Worm (Caenorhabditis elegans) whole organism, L2 larva: ENCODE data around the gene C09B9.2.
"Not testable (repeated sequence)": the region's sequence is repeated elsewhere in the genome, so short reads cannot be mapped to it uniquely, and the experiment has no call there.

Experiments
- R02D3.7 ChIP-seq: fragments of 150-350 bp; optimal IDR thresholded peaks from 2 replicates; lab custom pipeline; 2014; ENCODE audit warnings: missing biosample characterization, missing genetic modification characterization
- Y55F3AM.14 ChIP-seq: fragments of 200-800 bp; sonication (Bioruptor generic); optimal IDR thresholded peaks from 2 replicates; lab custom pipeline; 2018; ENCODE audit warnings: mild to moderate bottlenecking, missing genetic modification characterization, missing compliant biosample characterization
- ZK546.5 ChIP-seq: sonication (generic microtip); optimal IDR thresholded peaks from 2 replicates; lab custom pipeline; 2017; ENCODE audit warnings: missing biosample characterization, missing genetic modification characterization
- alr-1 ChIP-seq: fragments of 150-350 bp; optimal IDR thresholded peaks from 2 replicates; lab custom pipeline; 2014; ENCODE audit warnings: missing biosample characterization, missing genetic modification characterization
- ama-1 ChIP-seq: fragments of 150-350 bp; optimal IDR thresholded peaks from 2 replicates; lab custom pipeline; 2018; ENCODE audit warnings: inconsistent platforms
- blmp-1 ChIP-seq: sonication (generic microtip); optimal IDR thresholded peaks from 2 replicates; lab custom pipeline; 2017; ENCODE audit warnings: missing genetic modification characterization, mild to moderate bottlenecking, missing compliant biosample characterization, antibody characterized with exemption, moderate library complexity; ENCODE audit not compliant: insufficient read depth
- ceh-82 ChIP-seq: fragments of 150-350 bp; optimal IDR thresholded peaks from 2 replicates; lab custom pipeline; 2014; ENCODE audit warnings: missing biosample characterization, missing genetic modification characterization
- elt-1 ChIP-seq: fragments of 150-350 bp; optimal IDR thresholded peaks from 2 replicates; lab custom pipeline; 2014; ENCODE audit warnings: missing biosample characterization, missing genetic modification characterization
- fos-1 ChIP-seq: fragments of 150-350 bp; optimal IDR thresholded peaks from 2 replicates; lab custom pipeline; 2014; ENCODE audit warnings: missing biosample characterization, missing genetic modification characterization
- lin-11 ChIP-seq: fragments of 150-350 bp; sonication (generic microtip); optimal IDR thresholded peaks from 2 replicates; lab custom pipeline; 2014; ENCODE audit warnings: missing biosample characterization, missing genetic modification characterization, inconsistent platforms, mixed read lengths
- lin-13 ChIP-seq: fragments of 150-350 bp; optimal IDR thresholded peaks from 2 replicates; lab custom pipeline; 2014; ENCODE audit warnings: missing biosample characterization, missing genetic modification reagents, missing genetic modification characterization
- lin-39 ChIP-seq: fragments of 150-350 bp; optimal IDR thresholded peaks from 2 replicates; lab custom pipeline; 2014; ENCODE audit warnings: missing biosample characterization, missing genetic modification reagents, missing genetic modification characterization
- lsy-2 ChIP-seq, 2 experiments: fragments of 150-350 bp in 1 of 2; sonication (generic microtip) in 1 of 2; optimal IDR thresholded peaks; 2 replicates each; lab custom pipeline; 2014 to 2017; ENCODE audit warnings: missing biosample characterization in 2 of 2, missing genetic modification characterization in 2 of 2
- mab-5 ChIP-seq: fragments of 150-350 bp; optimal IDR thresholded peaks from 2 replicates; lab custom pipeline; 2014; ENCODE audit warnings: missing biosample characterization, missing genetic modification characterization
- mbf-1 ChIP-seq: sonication (generic microtip); optimal IDR thresholded peaks from 2 replicates; lab custom pipeline; 2017; ENCODE audit warnings: missing biosample characterization, missing genetic modification characterization
- mdl-1 ChIP-seq, 2 experiments: fragments of 150-350 bp in 1 of 2; sonication (generic microtip) in 1 of 2; optimal IDR thresholded peaks; 2 replicates each; lab custom pipeline; 2017; ENCODE audit warnings: missing biosample characterization in 2 of 2, missing genetic modification characterization in 2 of 2
- nhr-11 ChIP-seq: fragments of 150-350 bp; optimal IDR thresholded peaks from 2 replicates; lab custom pipeline; 2014; ENCODE audit warnings: missing biosample characterization, missing genetic modification characterization
- nhr-12 ChIP-seq: fragments of 150-350 bp; optimal IDR thresholded peaks from 2 replicates; lab custom pipeline; 2014; ENCODE audit warnings: missing biosample characterization, missing genetic modification characterization
- nhr-129 ChIP-seq: fragments of 150-350 bp; optimal IDR thresholded peaks from 2 replicates; lab custom pipeline; 2014; ENCODE audit warnings: missing biosample characterization, missing genetic modification characterization
- nhr-21 ChIP-seq: fragments of 150-350 bp; optimal IDR thresholded peaks from 2 replicates; lab custom pipeline; 2014; ENCODE audit warnings: missing biosample characterization, missing genetic modification characterization
- nhr-23 ChIP-seq: fragments of 150-350 bp; optimal IDR thresholded peaks from 2 replicates; lab custom pipeline; 2014; ENCODE audit warnings: missing biosample characterization, missing genetic modification reagents, missing genetic modification characterization
- nhr-237 ChIP-seq: fragments of 150-350 bp; optimal IDR thresholded peaks from 2 replicates; lab custom pipeline; 2014; ENCODE audit warnings: missing biosample characterization, missing genetic modification characterization
- nhr-25 ChIP-seq: fragments of 150-350 bp; sonication (generic microtip); optimal IDR thresholded peaks from 3 replicates; lab custom pipeline; 2014; ENCODE audit warnings: missing biosample characterization, missing genetic modification characterization
- nhr-77 ChIP-seq: fragments of 150-350 bp; optimal IDR thresholded peaks from 2 replicates; lab custom pipeline; 2014; ENCODE audit warnings: missing biosample characterization, missing genetic modification characterization
- peb-1 ChIP-seq: fragments of 150-350 bp; optimal IDR thresholded peaks from 2 replicates; lab custom pipeline; 2014; ENCODE audit warnings: missing biosample characterization, missing genetic modification characterization
- sma-3 ChIP-seq: sonication (generic microtip); optimal IDR thresholded peaks from 2 replicates; lab custom pipeline; 2016; ENCODE audit warnings: missing genetic modification reagents, missing genetic modification characterization, missing compliant biosample characterization
- sma-9 ChIP-seq, 2 experiments: fragments of 150-350 bp in 1 of 2; sonication (generic microtip) in 1 of 2; optimal IDR thresholded peaks; 2 replicates each; lab custom pipeline; 2014 to 2016; ENCODE audit warnings: missing genetic modification characterization in 2 of 2, mild to moderate bottlenecking in 1 of 2, missing biosample characterization in 1 of 2, missing compliant biosample characterization in 1 of 2, missing genetic modification reagents in 1 of 2, moderate library complexity in 1 of 2
- snpc-4 ChIP-seq: fragments of 150-350 bp; optimal IDR thresholded peaks from 2 replicates; lab custom pipeline; 2014; ENCODE audit warnings: missing biosample characterization, missing genetic modification characterization
- unc-55 ChIP-seq: fragments of 150-350 bp; sonication (generic microtip); optimal IDR thresholded peaks from 3 replicates; lab custom pipeline; 2014; ENCODE audit warnings: missing biosample characterization, missing genetic modification reagents, missing genetic modification characterization
- unc-62 ChIP-seq: fragments of 150-350 bp; optimal IDR thresholded peaks from 2 replicates; lab custom pipeline; 2014; ENCODE audit warnings: missing biosample characterization, missing genetic modification reagents, missing genetic modification characterization
- zag-1 ChIP-seq: fragments of 150-350 bp; optimal IDR thresholded peaks from 2 replicates; lab custom pipeline; 2014; ENCODE audit warnings: missing biosample characterization, missing genetic modification characterization
- ztf-1 ChIP-seq: fragments of 200-800 bp; sonication (Bioruptor generic); conservative IDR thresholded peaks from 2 replicates; pipeline ENCODE4 v1.3.6; 2022; ENCODE audit warnings: missing genetic modification characterization, missing compliant biosample characterization
- ztf-11 ChIP-seq: sonication (generic microtip); optimal IDR thresholded peaks from 2 replicates; lab custom pipeline; 2017; ENCODE audit warnings: missing biosample characterization, missing genetic modification characterization
- ztf-4 ChIP-seq: fragments of 150-350 bp; optimal IDR thresholded peaks from 2 replicates; lab custom pipeline; 2014; ENCODE audit warnings: missing biosample characterization, missing genetic modification characterization

The C09B9.2 gene

DNA sequence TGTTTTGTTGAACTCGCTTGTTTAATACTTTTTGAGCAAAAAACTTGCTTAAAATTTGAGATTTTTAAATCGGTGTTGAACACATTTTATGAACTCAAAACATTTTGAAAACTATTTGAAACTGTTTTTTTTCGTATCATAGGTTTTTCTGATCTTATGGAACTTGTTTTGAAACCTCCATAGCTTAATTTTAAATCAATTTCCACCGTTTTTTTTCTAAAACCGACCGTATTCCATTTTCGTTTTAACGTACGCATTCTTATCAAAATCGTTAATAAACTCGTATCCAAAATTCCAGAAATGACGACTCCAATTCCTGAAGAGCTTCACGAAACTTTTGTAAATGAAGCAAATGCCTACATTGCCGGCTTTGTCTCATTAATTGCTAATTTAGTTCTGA is 20.7 kb upstream of the C09B9.2 start, which contains the start of gene srm-2:
Gene srm-2 (plus strand): TSS at position 301 of the 400 bp plus-strand sequence.
- TF ChIP-seq nhr-237 (tag; lab: Kevin White, UChicago) (no peak), ztf-11 (no peak), alr-1 (tag; lab: Kevin White, UChicago) (no peak), nhr-21 (tag; lab: Kevin White, UChicago) (no peak), nhr-77 (tag; lab: Kevin White, UChicago) (no peak), ama-1 (lab: Kevin White, UChicago) (no peak), unc-55 (GFP tag; lab: Kevin White, UChicago) (no peak), nhr-129 (tag; lab: Kevin White, UChicago) (no peak), lin-39 (tag; lab: Kevin White, UChicago) (no peak), snpc-4 (tag; lab: Kevin White, UChicago) (no peak)

DNA sequence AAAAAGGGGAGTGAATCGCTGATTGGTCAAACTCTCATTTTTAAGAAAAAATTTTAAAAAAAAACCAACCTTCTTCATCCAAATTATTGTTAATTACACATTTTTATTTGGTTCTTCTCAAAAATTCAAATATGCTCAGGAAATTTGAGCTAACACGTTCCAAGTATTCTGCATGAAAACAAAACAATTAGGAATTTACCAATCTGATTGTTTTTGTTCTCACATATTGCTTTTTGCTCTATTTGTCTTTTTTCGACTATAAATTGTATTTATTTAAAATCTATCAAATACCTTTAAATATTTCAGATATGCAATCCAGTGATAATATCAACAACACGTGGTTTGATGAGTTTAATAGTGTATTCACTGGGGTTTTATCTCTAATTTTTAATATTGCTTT is 16.9 kb upstream of the C09B9.2 start, which contains the start of gene srm-1:
Gene srm-1 (plus strand): TSS at position 301 of the 400 bp plus-strand sequence.
- TF ChIP-seq ama-1 (lab: Kevin White, UChicago) (no peak), sma-3 (no peak), peb-1 (tag; lab: Kevin White, UChicago) (no peak), alr-1 (tag; lab: Kevin White, UChicago) (no peak), lin-13 (GFP tag; lab: Kevin White, UChicago) (no peak), nhr-77 (tag; lab: Kevin White, UChicago) (no peak), fos-1 (tag; lab: Kevin White, UChicago) (no peak)

DNA sequence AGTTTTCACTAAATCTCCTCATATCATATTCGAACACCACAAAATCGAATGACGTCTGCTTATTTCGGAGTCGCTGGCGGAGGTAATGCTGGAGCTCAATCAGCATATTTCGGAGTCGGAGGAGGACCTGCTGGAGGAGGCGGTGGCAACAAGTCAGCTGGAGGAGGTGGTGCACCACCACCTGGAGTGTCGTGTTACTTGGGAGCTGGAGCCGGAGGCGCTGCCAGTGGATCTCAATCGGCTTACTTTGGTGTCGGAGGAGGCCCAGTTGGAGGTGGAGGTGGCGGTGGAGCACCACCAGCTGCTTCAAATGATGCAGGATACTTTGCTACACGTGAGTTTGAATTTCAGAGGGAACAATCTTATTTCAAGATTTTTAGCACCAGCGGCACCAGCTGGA is 12.6 kb upstream of the C09B9.2 start, which contains the start of gene ssq-4:
Gene ssq-4 (plus strand): TSS at position 19 of the 400 bp plus-strand sequence.
- TF ChIP-seq R02D3.7 (tag; lab: Kevin White, UChicago); sma-9 (GFP tag; optimal IDR thresholded peaks at IDR 0.05; lab: Kevin White, UChicago); sma-9 (tag; optimal IDR thresholded peaks at IDR 0.05; lab: Kevin White, UChicago); ztf-1: not testable (repeated sequence)
- TF ChIP-seq, all 48 proteins: peak for 0; not testable (repeated sequence) for 48

DNA sequence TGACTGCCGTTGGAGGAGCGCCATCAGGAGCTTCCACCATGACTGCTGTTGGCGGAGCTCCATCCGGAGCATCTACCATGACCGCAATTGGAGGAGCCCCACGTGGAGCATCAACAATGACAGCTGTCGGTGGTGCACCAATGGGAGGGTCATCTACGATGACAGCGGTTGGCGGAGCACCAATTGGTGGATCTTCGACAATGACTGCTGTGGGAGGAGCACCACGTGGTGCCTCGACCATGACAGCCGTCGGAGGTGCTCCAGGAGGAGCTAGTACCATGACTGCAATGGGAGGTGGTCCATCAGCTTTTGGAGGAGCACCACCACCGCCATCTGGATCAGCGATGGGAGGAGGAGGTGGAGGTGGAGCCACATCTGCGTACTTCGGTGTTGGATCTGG is 12.0 kb upstream of the C09B9.2 start, which contains the start of gene T28H11.7:
Gene T28H11.7 (minus strand): TSS at position 101 of the 400 bp plus-strand sequence.
- TF ChIP-seq sma-9 (GFP tag; optimal IDR thresholded peaks at IDR 0.05; lab: Kevin White, UChicago); sma-9 (tag; optimal IDR thresholded peaks at IDR 0.05; lab: Kevin White, UChicago); ztf-4 (tag; lab: Kevin White, UChicago); ama-1 (lab: Kevin White, UChicago): not testable (repeated sequence)
- TF ChIP-seq, all 48 proteins: peak for 0; not testable (repeated sequence) for 48

- TF ChIP-seq Y55F3AM.14 (GFP tag; lab: Kevin White, UChicago) (no peak), elt-1 (tag; lab: Kevin White, UChicago) (no peak), nhr-77 (tag; lab: Kevin White, UChicago) (no peak), zag-1 (tag; lab: Kevin White, UChicago) (no peak), ceh-82 (tag; lab: Kevin White, UChicago) (no peak), nhr-11 (tag; lab: Kevin White, UChicago) (no peak), ZK546.5 (tag; lab: Kevin White, UChicago) (no peak), ztf-4 (tag; lab: Kevin White, UChicago) (no peak), alr-1 (tag; lab: Kevin White, UChicago) (no peak)
These were observed 8.6 kb upstream of the C09B9.2 start, which contains the start of gene T28H11.8 for ce11 chrIV:5020533-5020932. Gene T28H11.8, minus strand, starts transcription at chrIV:5020633.

DNA sequence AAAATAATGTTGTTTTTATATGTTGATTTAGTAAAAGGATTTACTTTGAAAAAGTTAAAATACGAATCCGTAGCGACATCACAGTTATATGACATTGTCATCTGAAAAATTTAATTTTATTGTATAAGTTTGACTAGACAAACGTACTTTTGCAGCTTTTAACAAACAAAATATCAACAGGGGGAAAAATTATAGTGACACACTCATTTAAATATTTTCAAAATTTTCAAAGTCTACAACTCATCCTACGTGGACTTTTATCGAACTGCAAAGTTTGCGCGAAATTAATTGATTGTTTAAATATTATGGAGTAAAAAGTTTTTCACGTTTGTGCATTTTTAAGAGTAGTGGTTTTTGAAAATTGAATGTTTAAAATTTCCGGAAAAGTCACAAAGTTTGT is 3.4 kb upstream of the C09B9.2 start, which contains the start of gene C09B9.85:
Gene C09B9.85 (minus strand): TSS at position 101 of the 400 bp plus-strand sequence.
- TF ChIP-seq unc-62 (GFP tag; lab: Kevin White, UChicago): no peak
- TF ChIP-seq sma-3: no peak
- no peak for TF ChIP-seq nhr-12
- TF ChIP-seq unc-55 (GFP tag; lab: Kevin White, UChicago): no peak
- no peak for TF ChIP-seq ztf-11
- no peak for TF ChIP-seq nhr-23 (tag; lab: Kevin White, UChicago)
- no peak for TF ChIP-seq mab-5
- no peak for TF ChIP-seq mbf-1
- no peak for TF ChIP-seq R02D3.7 (tag; lab: Kevin White, UChicago)
- no peak for TF ChIP-seq nhr-25 (tag; lab: Kevin White, UChicago)
- TF ChIP-seq ztf-4 (tag; lab: Kevin White, UChicago): no peak
- TF ChIP-seq zag-1 (tag; lab: Kevin White, UChicago): no peak
- no peak for TF ChIP-seq nhr-21 (tag; lab: Kevin White, UChicago)
- no peak for TF ChIP-seq blmp-1 (tag; lab: Kevin White, UChicago)
- TF ChIP-seq lsy-2 (tag; optimal IDR thresholded peaks at IDR 0.05; lab: Kevin White, UChicago): no peak
- no peak for TF ChIP-seq mdl-1 (tag; optimal IDR thresholded peaks at IDR 0.05; lab: Kevin White, UChicago)
- no peak for TF ChIP-seq lin-11 (tag; lab: Kevin White, UChicago)
- no peak for TF ChIP-seq lin-13 (GFP tag; lab: Kevin White, UChicago)
- TF ChIP-seq sma-9 (GFP tag; optimal IDR thresholded peaks at IDR 0.05; lab: Kevin White, UChicago): no peak
- no peak for TF ChIP-seq sma-9 (tag; optimal IDR thresholded peaks at IDR 0.05; lab: Kevin White, UChicago)
- TF ChIP-seq snpc-4 (tag; lab: Kevin White, UChicago): no peak
